Worm (Caenorhabditis elegans) whole organism, mixed stage, embryonic: ENCODE data around the gene math-40.

Experiments used
- blmp-1 ChIP-seq: fragments of 150-350 bp; optimal IDR thresholded peaks from 2 replicates; lab custom pipeline; 2014; ENCODE audit warnings: missing biosample characterization, missing genetic modification characterization
- ces-1 ChIP-seq: fragments of 150-350 bp; optimal IDR thresholded peaks from 2 replicates; lab custom pipeline; 2014; ENCODE audit warnings: missing biosample characterization, missing genetic modification reagents, missing genetic modification characterization
- cnd-1 ChIP-seq: fragments of 200-800 bp; sonication (Bioruptor generic); optimal IDR thresholded peaks from 2 replicates; lab custom pipeline; 2018; ENCODE audit warnings: mild to moderate bottlenecking, missing genetic modification characterization, missing compliant biosample characterization
- lin-13 ChIP-seq: fragments of 150-350 bp; optimal IDR thresholded peaks from 2 replicates; lab custom pipeline; 2014; ENCODE audit warnings: missing biosample characterization, missing genetic modification characterization
- mep-1 ChIP-seq: fragments of 150-350 bp; optimal IDR thresholded peaks from 2 replicates; lab custom pipeline; 2017; ENCODE audit warnings: missing biosample characterization, missing genetic modification reagents, missing genetic modification characterization, inconsistent platforms
- nhr-12 ChIP-seq: fragments of 150-350 bp; optimal IDR thresholded peaks from 2 replicates; lab custom pipeline; 2014; ENCODE audit warnings: missing biosample characterization, missing genetic modification characterization
- nhr-28 ChIP-seq: fragments of 150-350 bp; optimal IDR thresholded peaks from 2 replicates; lab custom pipeline; 2014; ENCODE audit warnings: missing biosample characterization, missing genetic modification characterization
- nhr-76 ChIP-seq: sonication (generic microtip); optimal IDR thresholded peaks from 2 replicates; lab custom pipeline; 2017; ENCODE audit warnings: missing biosample characterization, missing genetic modification characterization
- snpc-4 ChIP-seq: fragments of 150-350 bp; optimal IDR thresholded peaks from 2 replicates; lab custom pipeline; 2014; ENCODE audit warnings: missing biosample characterization, missing genetic modification characterization
- unc-39 ChIP-seq: fragments of 150-350 bp; optimal IDR thresholded peaks from 2 replicates; lab custom pipeline; 2014; ENCODE audit warnings: missing biosample characterization, missing genetic modification characterization
- unc-62 ChIP-seq: fragments of 150-350 bp; optimal IDR thresholded peaks from 2 replicates; lab custom pipeline; 2014; ENCODE audit warnings: missing biosample characterization, missing genetic modification reagents, missing genetic modification characterization

ce11 chrII:1787208-1787607 is 43.2 kb upstream of the math-40 start:
- TF ChIP-seq snpc-4 (tag; lab: Kevin White, UChicago) (no peak), blmp-1 (no peak), lin-13 (tag; lab: Kevin White, UChicago) (no peak), ces-1 (GFP tag; lab: Kevin White, UChicago) (no peak), unc-62 (no peak), mep-1 (no peak), unc-39 (no peak), nhr-12 (tag; lab: Kevin White, UChicago) (no peak), cnd-1 (no peak), nhr-28 (tag; lab: Kevin White, UChicago) (no peak), nhr-76 (no peak)
